Fruit fly (Drosophila melanogaster): ENCODE measurements around the gene FucT6.

- TF ChIP-seq psq (optimal IDR thresholded peaks at IDR 0.05), result no peak
- no peak for TF ChIP-seq usp (GFP tag; optimal IDR thresholded peaks at IDR 0.05)
- no peak for TF ChIP-seq CG8478 (optimal IDR thresholded peaks at IDR 0.05)
- no peak for TF ChIP-seq pan (optimal IDR thresholded peaks at IDR 0.05)
- TF ChIP-seq EcR (GFP tag; optimal IDR thresholded peaks at IDR 0.05), result no peak
These were observed 31.2 kb downstream of the FucT6 start, which contains the start of the genes Vlet and bif for dm6 chrX:11678539-11679040.
